1 fruit fly cellular context compared by ENCODE assay signal in genomic region chr2L:13000393-13001001, dm6.
TF ChIP-seq lines count a peak whose summit lies in the region.

TSS of gene Yip1d1 (minus strand) at chr2L:13000635.

TF ChIP-seq in whole organism, embryonic, 481 proteins besides CTCF, POLR2A, EP300 and RAD21 (continued from another document):
- TF ChIP-seq stwl (tag; optimal IDR thresholded peaks at IDR 0.05; lab: Kevin White, UChicago) (peak; percentile 74), CG9797 (GFP tag; optimal IDR thresholded peaks at IDR 0.05; lab: Kevin White, UChicago) (peak; percentile 2), Ets65A (GFP tag; lab: Kevin White, UChicago) (peak; percentile 59), tna (GFP tag; IDR thresholded peaks at IDR 0.05; lab: Robert Waterston, UW; ENCODE audit: partially characterized antibody) (peak; percentile 97), hbn (GFP tag; IDR thresholded peaks at IDR 0.05; lab: Robert Waterston, UW; ENCODE audit: partially characterized antibody) (peak; percentile 96), YL-1 (GFP tag; optimal IDR thresholded peaks at IDR 0.05; lab: Kevin White, UChicago) (peak; percentile 30), CG18476 (GFP tag; optimal IDR thresholded peaks at IDR 0.05; lab: Kevin White, UChicago) (no peak), CG3163 (GFP tag; optimal IDR thresholded peaks at IDR 0.05; lab: Kevin White, UChicago) (no peak), Dp (GFP tag; optimal IDR thresholded peaks at IDR 0.05; lab: Kevin White, UChicago) (peak; percentile 89), vvl (GFP tag; IDR thresholded peaks at IDR 0.05; lab: Robert Waterston, UW) (no peak), CG15479 (GFP tag; optimal IDR thresholded peaks at IDR 0.05; lab: Kevin White, UChicago) (peak; percentile 33), HLH4C (GFP tag; IDR thresholded peaks at IDR 0.05; lab: Robert Waterston, UW; ENCODE audit: partially characterized antibody) (peak; percentile 98), Myb (GFP tag; optimal IDR thresholded peaks at IDR 0.05; lab: Kevin White, UChicago) (peak; percentile 51), knrl (GFP tag; IDR thresholded peaks at IDR 0.05; lab: Robert Waterston, UW; ENCODE audit: partially characterized antibody) (peak; percentile 88), trem (tag; optimal IDR thresholded peaks at IDR 0.05; lab: Kevin White, UChicago) (peak; percentile 31), Opbp (GFP tag; IDR thresholded peaks at IDR 0.05; lab: Robert Waterston, UW; ENCODE audit: partially characterized antibody) (peak; percentile 95), Max (GFP tag; optimal IDR thresholded peaks at IDR 0.05; lab: Kevin White, UChicago) (peak; percentile 28), CG34224 (GFP tag; IDR thresholded peaks at IDR 0.05; lab: Robert Waterston, UW; ENCODE audit: partially characterized antibody) (peak; percentile 98), CG15514 (GFP tag; optimal IDR thresholded peaks at IDR 0.05; lab: Kevin White, UChicago) (peak; percentile 6), abd-A (tag; optimal IDR thresholded peaks at IDR 0.05; lab: Kevin White, UChicago) (no peak), CG7963 (GFP tag; IDR thresholded peaks at IDR 0.05; lab: Robert Waterston, UW; ENCODE audit: partially characterized antibody) (peak; percentile 97), CG13287 (GFP tag; IDR thresholded peaks at IDR 0.05; lab: Robert Waterston, UW; ENCODE audit: partially characterized antibody) (peak; percentile 98), nmo (GFP tag; optimal IDR thresholded peaks at IDR 0.05; lab: Kevin White, UChicago) (peak; percentile 5), CG2129 (GFP tag; IDR thresholded peaks at IDR 0.05; lab: Robert Waterston, UW; ENCODE audit: partially characterized antibody) (peak; percentile 74), sd (tag; optimal IDR thresholded peaks at IDR 0.05; lab: Kevin White, UChicago) (no peak), amos (GFP tag; IDR thresholded peaks at IDR 0.05; lab: Robert Waterston, UW; ENCODE audit: partially characterized antibody) (peak; percentile 94), pzg (GFP tag; optimal IDR thresholded peaks at IDR 0.05; lab: Kevin White, UChicago) (peak; percentile 70), Scr (GFP tag; IDR thresholded peaks at IDR 0.05; lab: Robert Waterston, UW; ENCODE audit: partially characterized antibody) (peak; percentile 93), Doc3 (GFP tag; IDR thresholded peaks at IDR 0.05; lab: Robert Waterston, UW; ENCODE audit: partially characterized antibody) (peak; percentile 94), Med (GFP tag; lab: Kevin White, UChicago) (peak; percentile 58), mld (GFP tag; IDR thresholded peaks at IDR 0.05; lab: Robert Waterston, UW; ENCODE audit: partially characterized antibody) (peak; percentile 89), inv (GFP tag; IDR thresholded peaks at IDR 0.05; lab: Robert Waterston, UW; ENCODE audit: partially characterized antibody) (peak; percentile 83), CG11695 (GFP tag; IDR thresholded peaks at IDR 0.05; lab: Robert Waterston, UW) (no peak), CG9727 (GFP tag; optimal IDR thresholded peaks at IDR 0.05; lab: Kevin White, UChicago) (no peak), CG14860 (GFP tag; IDR thresholded peaks at IDR 0.05; lab: Robert Waterston, UW; ENCODE audit: partially characterized antibody) (peak; percentile 96), PHDP (tag; optimal IDR thresholded peaks at IDR 0.05; lab: Kevin White, UChicago) (peak; percentile 18), CG14710 (tag; optimal IDR thresholded peaks at IDR 0.05; lab: Kevin White, UChicago) (peak; percentile 32), sna (GFP tag; IDR thresholded peaks at IDR 0.05; lab: Robert Waterston, UW; ENCODE audit: partially characterized antibody) (peak; percentile 97), vnd (GFP tag; IDR thresholded peaks at IDR 0.05; lab: Robert Waterston, UW; ENCODE audit: partially characterized antibody) (peak; percentile 89), repo (GFP tag; optimal IDR thresholded peaks at IDR 0.05; lab: Kevin White, UChicago) (no peak), CG15011 (GFP tag; optimal IDR thresholded peaks at IDR 0.05; lab: Kevin White, UChicago) (no peak), Dll (GFP tag; IDR thresholded peaks at IDR 0.05; lab: Robert Waterston, UW; ENCODE audit: partially characterized antibody) (peak; percentile 96), unc-4 (GFP tag; IDR thresholded peaks at IDR 0.05; lab: Robert Waterston, UW; ENCODE audit: partially characterized antibody) (peak; percentile 97), CG6791 (GFP tag; IDR thresholded peaks at IDR 0.05; lab: Robert Waterston, UW; ENCODE audit: partially characterized antibody) (peak; percentile 98), Dbx (GFP tag; IDR thresholded peaks at IDR 0.05; lab: Robert Waterston, UW) (0 out of 3 replicates have a peak, but pooled peaks have one; percentile 32), CG30020 (tag; optimal IDR thresholded peaks at IDR 0.05; lab: Kevin White, UChicago) (peak; percentile 6), phol (tag; optimal IDR thresholded peaks at IDR 0.05; lab: Kevin White, UChicago) (peak; percentile 13), onecut (GFP tag; IDR thresholded peaks at IDR 0.05; lab: Robert Waterston, UW) (peak; percentile 16; the same call in 1 of the 2 replicates), CG17829 (tag; optimal IDR thresholded peaks at IDR 0.05; lab: Kevin White, UChicago) (peak; percentile 7), CG16813 (GFP tag; IDR thresholded peaks at IDR 0.05; lab: Robert Waterston, UW; ENCODE audit: partially characterized antibody) (peak; percentile 90), nerfin-1 (tag; optimal IDR thresholded peaks at IDR 0.05; lab: Kevin White, UChicago) (peak; percentile 23), gro (GFP tag; optimal IDR thresholded peaks at IDR 0.05; lab: Kevin White, UChicago) (peak; percentile 43), CG2116 (GFP tag; optimal IDR thresholded peaks at IDR 0.05; lab: Kevin White, UChicago) (peak; percentile 76), MBD-R2 (GFP tag; IDR thresholded peaks at IDR 0.05; lab: Robert Waterston, UW) (peak; percentile 81), Xbp1 (GFP tag; optimal IDR thresholded peaks at IDR 0.05; lab: Kevin White, UChicago) (peak; percentile 11), scrt (GFP tag; optimal IDR thresholded peaks at IDR 0.05; lab: Kevin White, UChicago) (no peak), chinmo (GFP tag; IDR thresholded peaks at IDR 0.05; lab: Robert Waterston, UW; ENCODE audit: partially characterized antibody) (peak; percentile 98), Neu2 (GFP tag; optimal IDR thresholded peaks at IDR 0.05; lab: Kevin White, UChicago; ENCODE audit: borderline replicate concordance) (no peak), hb (GFP tag; IDR thresholded peaks at IDR 0.05; lab: Robert Waterston, UW; ENCODE audit: partially characterized antibody) (peak; percentile 92), Adf1 (GFP tag; IDR thresholded peaks at IDR 0.05; lab: Robert Waterston, UW) (no peak), CG12659 (GFP tag; optimal IDR thresholded peaks at IDR 0.05; lab: Kevin White, UChicago) (peak; percentile 56)
